Worm (Caenorhabditis elegans) whole organism, young adult: ENCODE measurements around the gene plpp-1.3.

Experiments
- B0035.1 ChIP-seq: sonication (generic microtip); optimal IDR thresholded peaks from 2 replicates; lab custom pipeline; 2016; ENCODE audit warnings: missing genetic modification characterization, mild to moderate bottlenecking, missing compliant biosample characterization, missing genotype, missing genetic modification reagents
- F22D6.2 ChIP-seq: sonication (generic microtip); optimal IDR thresholded peaks from 2 replicates; lab custom pipeline; 2016; ENCODE audit warnings: mild to moderate bottlenecking, missing genetic modification characterization, missing compliant biosample characterization
- F37B4.10 ChIP-seq: fragments of 200-800 bp; sonication (Bioruptor generic); IDR thresholded peaks from 2 replicates; pipeline ENCODE4 v1.3.6; 2022; ENCODE audit warnings: missing genetic modification characterization, missing compliant biosample characterization
- F39B2.1 ChIP-seq: fragments of 200-800 bp; sonication (Bioruptor generic); IDR thresholded peaks from 2 replicates; pipeline ENCODE4 v1.3.6; 2022; ENCODE audit warnings: missing genetic modification reagents, missing genetic modification characterization, missing compliant biosample characterization
- F52B5.7 ChIP-seq: sonication (generic microtip); optimal IDR thresholded peaks from 2 replicates; lab custom pipeline; 2016; ENCODE audit warnings: mild to moderate bottlenecking, missing genetic modification characterization, missing compliant biosample characterization
- F55B11.4 ChIP-seq: sonication (generic microtip); optimal IDR thresholded peaks from 2 replicates; lab custom pipeline; 2016; ENCODE audit warnings: missing compliant biosample characterization, missing genetic modification characterization, borderline replicate concordance; ENCODE audit not compliant: insufficient read depth
- K11D2.4 ChIP-seq: fragments of 200-800 bp; sonication (Bioruptor generic); IDR thresholded peaks from 2 replicates; pipeline ENCODE4 v1.3.6; 2022; ENCODE audit warnings: missing genetic modification reagents, missing genetic modification characterization, missing compliant biosample characterization
- T26A5.8 ChIP-seq: sonication (generic microtip); optimal IDR thresholded peaks from 2 replicates; lab custom pipeline; 2016; ENCODE audit warnings: missing genetic modification characterization, missing compliant biosample characterization
- Y53F4B.3 ChIP-seq: fragments of 200-800 bp; sonication (Bioruptor generic); IDR thresholded peaks from 2 replicates; pipeline ENCODE4 v1.3.6; 2022; ENCODE audit warnings: missing genetic modification reagents, missing genetic modification characterization, missing compliant biosample characterization
- Y53G8AR.9 ChIP-seq: fragments of 200-800 bp; sonication (Bioruptor generic); conservative IDR thresholded peaks from 2 replicates; pipeline ENCODE4 v1.3.6; 2022; ENCODE audit warnings: missing genetic modification reagents, missing genetic modification characterization, missing compliant biosample characterization
- Y79H2A.3 ChIP-seq: fragments of 200-800 bp; sonication (Bioruptor generic); conservative IDR thresholded peaks from 2 replicates; pipeline ENCODE4 v1.3.6; 2022; ENCODE audit warnings: missing genetic modification reagents, missing genetic modification characterization, missing compliant biosample characterization
- Y95B8A.8 ChIP-seq: fragments of 200-800 bp; sonication (Bioruptor generic); IDR thresholded peaks from 2 replicates; pipeline ENCODE4 v1.3.6; 2022; ENCODE audit warnings: missing genetic modification reagents, missing genetic modification characterization, missing compliant biosample characterization
- aptf-2 ChIP-seq: fragments of 200-800 bp; sonication (Bioruptor generic); conservative IDR thresholded peaks from 2 replicates; pipeline ENCODE4 v1.3.6; 2022; ENCODE audit warnings: missing genetic modification reagents, missing genetic modification characterization, missing compliant biosample characterization
- atf-7 ChIP-seq: sonication (generic microtip); optimal IDR thresholded peaks from 2 replicates; lab custom pipeline; 2017; ENCODE audit warnings: mild to moderate bottlenecking, missing genetic modification characterization, missing compliant biosample characterization
- athp-1 ChIP-seq: sonication (generic microtip); optimal IDR thresholded peaks from 2 replicates; lab custom pipeline; 2017; ENCODE audit warnings: mild to moderate bottlenecking, missing genetic modification characterization, missing compliant biosample characterization
- ccch-3 ChIP-seq: fragments of 200-800 bp; sonication (Bioruptor generic); optimal IDR thresholded peaks from 2 replicates; lab custom pipeline; 2018; ENCODE audit warnings: mild to moderate bottlenecking, missing genetic modification characterization, missing compliant biosample characterization
- ceh-58 ChIP-seq: fragments of 200-800 bp; sonication (Bioruptor generic); IDR thresholded peaks from 2 replicates; pipeline ENCODE4 v1.3.6; 2022; ENCODE audit warnings: missing genetic modification characterization, missing compliant biosample characterization
- dpl-1 ChIP-seq: fragments of 150-350 bp; optimal IDR thresholded peaks from 2 replicates; lab custom pipeline; 2014; ENCODE audit warnings: missing biosample characterization, missing genetic modification reagents, missing genetic modification characterization
- egl-18 ChIP-seq: fragments of 200-800 bp; sonication (Bioruptor generic); IDR thresholded peaks from 2 replicates; pipeline ENCODE4 v1.3.6; 2022; ENCODE audit warnings: missing genetic modification reagents, missing genetic modification characterization, missing compliant biosample characterization
- egl-44 ChIP-seq: fragments of 200-800 bp; sonication (Bioruptor generic); IDR thresholded peaks from 2 replicates; pipeline ENCODE4 v1.3.6; 2022; ENCODE audit warnings: missing genetic modification reagents, missing genetic modification characterization, missing compliant biosample characterization
- ets-4 ChIP-seq: fragments of 200-800 bp; sonication (Bioruptor generic); optimal IDR thresholded peaks from 2 replicates; lab custom pipeline; 2018; ENCODE audit warnings: mild to moderate bottlenecking, missing genetic modification characterization, missing compliant biosample characterization
- fkh-3 ChIP-seq: sonication (generic microtip); optimal IDR thresholded peaks from 2 replicates; lab custom pipeline; 2016; ENCODE audit warnings: mild to moderate bottlenecking, missing genetic modification characterization, missing compliant biosample characterization
- him-1 ChIP-seq: sonication (generic microtip); optimal IDR thresholded peaks from 2 replicates; lab custom pipeline; 2016; ENCODE audit warnings: missing genotype, missing genetic modification reagents, missing genetic modification characterization, missing compliant biosample characterization
- hmg-1.2 ChIP-seq: fragments of 200-800 bp; sonication (Bioruptor generic); IDR thresholded peaks from 2 replicates; pipeline ENCODE4 v1.3.6; 2022; ENCODE audit warnings: missing genetic modification reagents, missing genetic modification characterization, missing compliant biosample characterization
- lag-1 ChIP-seq: fragments of 200-800 bp; sonication (Bioruptor generic); IDR thresholded peaks from 2 replicates; pipeline ENCODE4 v1.3.6; 2022; ENCODE audit warnings: missing genetic modification reagents, missing genetic modification characterization, missing compliant biosample characterization
- lin-26 ChIP-seq: fragments of 200-800 bp; sonication (Bioruptor generic); IDR thresholded peaks from 2 replicates; pipeline ENCODE4 v1.3.6; 2022; ENCODE audit warnings: missing genetic modification reagents, missing genetic modification characterization, missing compliant biosample characterization
- lin-35 ChIP-seq, 3 experiments: fragments of 150-350 bp in 2 of 3; sonication (generic microtip) in 1 of 3; optimal IDR thresholded peaks; 2 replicates each; lab custom pipeline; 2014 to 2018; ENCODE audit warnings: missing biosample characterization in 3 of 3, missing genetic modification characterization in 3 of 3, missing genetic modification reagents in 3 of 3
- lin-40 ChIP-seq: sonication (generic microtip); optimal IDR thresholded peaks from 2 replicates; lab custom pipeline; 2016; ENCODE audit warnings: missing genetic modification characterization, mild to moderate bottlenecking, missing compliant biosample characterization, missing genotype, missing genetic modification reagents
- lir-1 ChIP-seq: fragments of 200-800 bp; sonication (Bioruptor generic); conservative IDR thresholded peaks from 2 replicates; pipeline ENCODE4 v1.3.6; 2022; ENCODE audit warnings: missing genetic modification reagents, missing genetic modification characterization, missing compliant biosample characterization
- madf-3 ChIP-seq: fragments of 200-800 bp; sonication (Bioruptor generic); IDR thresholded peaks from 2 replicates; pipeline ENCODE4 v1.3.6; 2022; ENCODE audit warnings: missing genetic modification reagents, missing genetic modification characterization, missing compliant biosample characterization
- madf-6 ChIP-seq: fragments of 200-800 bp; sonication (Bioruptor generic); IDR thresholded peaks from 2 replicates; pipeline ENCODE4 v1.3.6; 2022; ENCODE audit warnings: missing genetic modification reagents, missing genetic modification characterization, missing compliant biosample characterization
- mel-28 ChIP-seq: sonication (generic microtip); optimal IDR thresholded peaks from 2 replicates; lab custom pipeline; 2016; ENCODE audit warnings: borderline replicate concordance, mild to moderate bottlenecking, missing genetic modification characterization, missing compliant biosample characterization
- mes-4 ChIP-seq: sonication (generic microtip); optimal IDR thresholded peaks from 2 replicates; lab custom pipeline; 2016; ENCODE audit warnings: missing genotype, missing genetic modification characterization, missing compliant biosample characterization
- nfyb-1 ChIP-seq: fragments of 200-800 bp; sonication (Bioruptor generic); IDR thresholded peaks from 2 replicates; pipeline ENCODE4 v1.3.6; 2022; ENCODE audit warnings: missing genetic modification reagents, missing genetic modification characterization, missing compliant biosample characterization
- nhr-120 ChIP-seq: fragments of 200-800 bp; sonication (Bioruptor generic); IDR thresholded peaks from 2 replicates; pipeline ENCODE4 v1.3.6; 2022; ENCODE audit warnings: missing genetic modification characterization, missing compliant biosample characterization
- nhr-27 ChIP-seq: fragments of 200-800 bp; sonication (Bioruptor generic); optimal IDR thresholded peaks from 2 replicates; lab custom pipeline; 2018; ENCODE audit warnings: mild to moderate bottlenecking, missing genetic modification characterization, moderate library complexity, missing compliant biosample characterization
- pha-4 ChIP-seq: fragments of 150-350 bp; sonication (generic microtip); optimal IDR thresholded peaks from 2 replicates; lab custom pipeline; 2014; ENCODE audit warnings: missing biosample characterization, missing genetic modification reagents, missing genetic modification characterization
- sea-2 ChIP-seq: fragments of 200-800 bp; sonication (Bioruptor generic); IDR thresholded peaks from 2 replicates; pipeline ENCODE4 v1.3.6; 2022; ENCODE audit warnings: missing genetic modification characterization, missing compliant biosample characterization
- snpc-1.1 ChIP-seq: sonication (generic microtip); optimal IDR thresholded peaks from 2 replicates; lab custom pipeline; 2017; ENCODE audit warnings: missing genetic modification characterization, mild to moderate bottlenecking, missing compliant biosample characterization, antibody characterized with exemption, moderate library complexity, missing genotype, missing genetic modification reagents; ENCODE audit not compliant: insufficient read depth
- snpc-3.4 ChIP-seq: sonication (generic microtip); optimal IDR thresholded peaks from 2 replicates; lab custom pipeline; 2017; ENCODE audit warnings: missing genetic modification characterization, mild to moderate bottlenecking, missing compliant biosample characterization, antibody characterized with exemption, moderate library complexity, missing genotype, missing genetic modification reagents
- tlf-1 ChIP-seq: fragments of 200-800 bp; sonication (Bioruptor generic); optimal IDR thresholded peaks from 2 replicates; lab custom pipeline; 2018; ENCODE audit warnings: mild to moderate bottlenecking, missing genetic modification characterization, missing compliant biosample characterization
- unc-130 ChIP-seq: sonication (generic microtip); optimal IDR thresholded peaks from 2 replicates; lab custom pipeline; 2016; ENCODE audit warnings: missing genetic modification reagents, missing genetic modification characterization, missing compliant biosample characterization
- unc-62 ChIP-seq: fragments of 150-350 bp; optimal IDR thresholded peaks from 2 replicates; lab custom pipeline; 2014; ENCODE audit warnings: missing biosample characterization, missing genetic modification reagents, missing genetic modification characterization
- zfh-2 ChIP-seq: fragments of 200-800 bp; sonication (Bioruptor generic); conservative IDR thresholded peaks from 2 replicates; pipeline ENCODE4 v1.3.6; 2022; ENCODE audit warnings: missing genetic modification reagents, missing genetic modification characterization, missing compliant biosample characterization
- ztf-22 ChIP-seq: fragments of 200-800 bp; sonication (Bioruptor generic); optimal IDR thresholded peaks from 2 replicates; lab custom pipeline; 2018; ENCODE audit warnings: mild to moderate bottlenecking, missing genetic modification characterization, moderate library complexity, missing compliant biosample characterization
- ztf-26 ChIP-seq: sonication (generic microtip); optimal IDR thresholded peaks from 2 replicates; lab custom pipeline; 2017; ENCODE audit warnings: missing genetic modification characterization, missing compliant biosample characterization

The plpp-1.3 gene

DNA sequence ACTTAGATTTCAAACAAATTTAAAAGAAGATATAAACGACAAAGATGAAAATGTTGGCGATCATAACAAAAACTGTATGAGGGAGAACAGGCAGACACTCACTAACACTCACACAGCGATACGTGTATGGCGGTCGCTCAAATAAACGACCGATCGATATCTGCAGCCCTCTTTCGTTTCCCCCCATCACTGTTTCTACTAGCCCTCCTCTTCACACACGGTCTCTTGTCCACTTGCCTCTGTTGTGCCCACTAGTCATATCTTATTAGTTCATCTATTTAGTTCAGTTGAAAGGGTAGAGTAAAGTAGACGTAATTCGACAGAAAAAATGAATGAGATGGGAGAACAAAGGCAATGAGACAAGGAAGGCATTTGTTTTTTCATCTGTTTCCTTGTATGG lies 17.6 kb upstream of the plpp-1.3 start (continued):
- TF ChIP-seq lin-35 (GFP tag; optimal IDR thresholded peaks at IDR 0.05; lab: Kevin White, UChicago) (no peak), F52B5.7 (tag; lab: Kevin White, UChicago) (no peak), T26A5.8 (no peak), ztf-22 (GFP tag; lab: Kevin White, UChicago) (no peak), lin-40 (tag; lab: Kevin White, UChicago) (peak; percentile 48), madf-6 (GFP tag; lab: Robert Waterston, UW) (no peak), egl-18 (GFP tag; lab: Robert Waterston, UW) (no peak), Y53G8AR.9 (no peak), athp-1 (tag; lab: Kevin White, UChicago) (no peak), pha-4 (tag; lab: Kevin White, UChicago) (no peak), sea-2 (GFP tag; lab: Robert Waterston, UW) (no peak), F39B2.1 (GFP tag; lab: Robert Waterston, UW) (no peak), dpl-1 (GFP tag; lab: Kevin White, UChicago) (no peak), snpc-3.4 (tag; lab: Kevin White, UChicago) (no peak), F55B11.4 (tag; lab: Kevin White, UChicago) (no peak), F37B4.10 (no peak), ceh-58 (GFP tag; lab: Robert Waterston, UW) (no peak), lag-1 (no peak)

- TF ChIP-seq B0035.1 (tag; lab: Kevin White, UChicago) (no peak), T26A5.8 (no peak), nhr-120 (GFP tag; lab: Robert Waterston, UW) (no peak), him-1 (tag; lab: Kevin White, UChicago) (no peak), unc-130 (GFP tag; lab: Kevin White, UChicago) (no peak), lir-1 (GFP tag; lab: Robert Waterston, UW) (no peak), ztf-22 (GFP tag; lab: Kevin White, UChicago) (no peak), tlf-1 (GFP tag; lab: Kevin White, UChicago) (no peak), F52B5.7 (tag; lab: Kevin White, UChicago) (no peak), ztf-26 (tag; lab: Kevin White, UChicago) (no peak), nfyb-1 (GFP tag; lab: Robert Waterston, UW) (no peak), F22D6.2 (tag; lab: Kevin White, UChicago) (no peak), zfh-2 (GFP tag; lab: Robert Waterston, UW) (0 out of 2 replicates have a peak, but pooled peaks have one; percentile 14), mes-4 (tag; lab: Kevin White, UChicago) (no peak), aptf-2 (GFP tag; lab: Robert Waterston, UW) (no peak), Y53G8AR.9 (no peak), egl-44 (GFP tag; lab: Robert Waterston, UW) (no peak), Y79H2A.3 (GFP tag; lab: Robert Waterston, UW) (no peak), F37B4.10 (no peak), Y53F4B.3 (GFP tag; lab: Robert Waterston, UW) (no peak), fkh-3 (tag; lab: Kevin White, UChicago) (no peak), hmg-1.2 (GFP tag; lab: Robert Waterston, UW) (no peak), dpl-1 (GFP tag; lab: Kevin White, UChicago) (no peak), mel-28 (tag; lab: Kevin White, UChicago) (no peak), madf-3 (GFP tag; lab: Robert Waterston, UW) (no peak), nhr-27 (no peak), K11D2.4 (GFP tag; lab: Robert Waterston, UW) (peak; percentile 19; the same call in 1 of the 2 replicates), ets-4 (GFP tag; lab: Kevin White, UChicago) (no peak), lin-26 (no peak), unc-62 (GFP tag; lab: Kevin White, UChicago) (peak; percentile 85), Y95B8A.8 (GFP tag; lab: Robert Waterston, UW) (no peak), atf-7 (tag; lab: Kevin White, UChicago) (no peak), F55B11.4 (tag; lab: Kevin White, UChicago) (no peak), ccch-3 (GFP tag; lab: Kevin White, UChicago) (no peak), snpc-1.1 (tag; lab: Kevin White, UChicago) (no peak)
Observed at ce11 chrX:10678081-10678736, 16.9 kb upstream of the plpp-1.3 start.
